Worm (Caenorhabditis elegans) whole organism, mixed stage, embryonic: ENCODE measurements around the gene T28A8.4.

Experiments used
- M03D4.4 ChIP-seq: sonication (generic microtip); optimal IDR thresholded peaks from 2 replicates; lab custom pipeline; 2017; ENCODE audit warnings: mild to moderate bottlenecking, missing genetic modification characterization, missing compliant biosample characterization
- bed-3 ChIP-seq: fragments of 200-800 bp; sonication (Bioruptor generic); optimal IDR thresholded peaks from 3 replicates; lab custom pipeline; 2018; ENCODE audit warnings: mild to moderate bottlenecking, missing genetic modification characterization, moderate library complexity, missing compliant biosample characterization
- blmp-1 ChIP-seq: fragments of 150-350 bp; optimal IDR thresholded peaks from 2 replicates; lab custom pipeline; 2014; ENCODE audit warnings: missing biosample characterization, missing genetic modification characterization
- ceh-39 ChIP-seq: fragments of 150-350 bp; optimal IDR thresholded peaks from 2 replicates; lab custom pipeline; 2014; ENCODE audit warnings: missing biosample characterization, missing genetic modification characterization
- ceh-43 ChIP-seq: fragments of 200-800 bp; sonication (Bioruptor generic); optimal IDR thresholded peaks from 2 replicates; lab custom pipeline; 2018; ENCODE audit warnings: mild to moderate bottlenecking, missing genetic modification characterization, moderate library complexity, missing compliant biosample characterization
- ceh-83 ChIP-seq: fragments of 200-800 bp; sonication (Bioruptor generic); optimal IDR thresholded peaks from 2 replicates; lab custom pipeline; 2018; ENCODE audit warnings: mild to moderate bottlenecking, missing genetic modification characterization, missing compliant biosample characterization
- ces-1 ChIP-seq: fragments of 150-350 bp; optimal IDR thresholded peaks from 2 replicates; lab custom pipeline; 2014; ENCODE audit warnings: missing biosample characterization, missing genetic modification reagents, missing genetic modification characterization
- cnd-1 ChIP-seq: fragments of 200-800 bp; sonication (Bioruptor generic); optimal IDR thresholded peaks from 2 replicates; lab custom pipeline; 2018; ENCODE audit warnings: mild to moderate bottlenecking, missing genetic modification characterization, missing compliant biosample characterization
- elt-1 ChIP-seq: sonication (generic microtip); optimal IDR thresholded peaks from 2 replicates; lab custom pipeline; 2017; ENCODE audit warnings: missing genetic modification characterization, mild to moderate bottlenecking, missing compliant biosample characterization, antibody characterized with exemption, moderate library complexity, borderline replicate concordance; ENCODE audit not compliant: insufficient read depth
- elt-3 ChIP-seq: fragments of 150-350 bp; optimal IDR thresholded peaks from 2 replicates; lab custom pipeline; 2014; ENCODE audit warnings: missing biosample characterization, missing genetic modification characterization
- flh-1 ChIP-seq: fragments of 200-800 bp; sonication (Bioruptor generic); optimal IDR thresholded peaks from 2 replicates; lab custom pipeline; 2018; ENCODE audit warnings: mild to moderate bottlenecking, missing genetic modification characterization, moderate library complexity, missing compliant biosample characterization
- ham-2 ChIP-seq: fragments of 200-800 bp; sonication (Bioruptor generic); optimal IDR thresholded peaks from 2 replicates; lab custom pipeline; 2018; ENCODE audit warnings: mild to moderate bottlenecking, missing genetic modification characterization, missing compliant biosample characterization
- hlh-1 ChIP-seq: fragments of 150-350 bp; optimal IDR thresholded peaks from 2 replicates; lab custom pipeline; 2014; ENCODE audit warnings: missing biosample characterization, missing genetic modification reagents, missing genetic modification characterization
- lin-13 ChIP-seq: fragments of 150-350 bp; optimal IDR thresholded peaks from 2 replicates; lab custom pipeline; 2014; ENCODE audit warnings: missing biosample characterization, missing genetic modification characterization
- lin-32 ChIP-seq: fragments of 200-800 bp; sonication (Bioruptor generic); optimal IDR thresholded peaks from 2 replicates; lab custom pipeline; 2018; ENCODE audit warnings: mild to moderate bottlenecking, missing genetic modification characterization, missing compliant biosample characterization
- lsy-2 ChIP-seq: fragments of 150-350 bp; optimal IDR thresholded peaks from 2 replicates; lab custom pipeline; 2014; ENCODE audit warnings: missing biosample characterization, missing genetic modification characterization
- mab-5 ChIP-seq: fragments of 150-350 bp; optimal IDR thresholded peaks from 2 replicates; lab custom pipeline; 2014; ENCODE audit warnings: missing biosample characterization, missing genetic modification characterization
- mls-2 ChIP-seq: sonication (generic microtip); optimal IDR thresholded peaks from 2 replicates; lab custom pipeline; 2016; ENCODE audit warnings: mild to moderate bottlenecking, missing genetic modification characterization, moderate library complexity, missing compliant biosample characterization
- nhr-2 ChIP-seq: fragments of 150-350 bp; optimal IDR thresholded peaks from 2 replicates; lab custom pipeline; 2014; ENCODE audit warnings: missing biosample characterization, missing genetic modification characterization
- nhr-237 ChIP-seq: fragments of 150-350 bp; optimal IDR thresholded peaks from 2 replicates; lab custom pipeline; 2014; ENCODE audit warnings: missing biosample characterization, missing genetic modification characterization
- nhr-28 ChIP-seq: fragments of 150-350 bp; optimal IDR thresholded peaks from 2 replicates; lab custom pipeline; 2014; ENCODE audit warnings: missing biosample characterization, missing genetic modification characterization
- nhr-76 ChIP-seq: sonication (generic microtip); optimal IDR thresholded peaks from 2 replicates; lab custom pipeline; 2017; ENCODE audit warnings: missing biosample characterization, missing genetic modification characterization
- pha-4 ChIP-seq: fragments of 150-350 bp; optimal IDR thresholded peaks from 2 replicates; lab custom pipeline; 2018; ENCODE audit warnings: missing biosample characterization, missing genetic modification reagents, missing genetic modification characterization
- sem-2 ChIP-seq: fragments of 200-800 bp; sonication (Bioruptor generic); optimal IDR thresholded peaks from 2 replicates; lab custom pipeline; 2018; ENCODE audit warnings: mild to moderate bottlenecking, missing genetic modification characterization, missing compliant biosample characterization
- snpc-4 ChIP-seq: fragments of 150-350 bp; optimal IDR thresholded peaks from 2 replicates; lab custom pipeline; 2014; ENCODE audit warnings: missing biosample characterization, missing genetic modification characterization
- sptf-1 ChIP-seq: sonication (generic microtip); optimal IDR thresholded peaks from 2 replicates; lab custom pipeline; 2017; ENCODE audit warnings: mild to moderate bottlenecking, missing genetic modification characterization, moderate library complexity, missing compliant biosample characterization
- tbx-8 ChIP-seq: fragments of 200-800 bp; sonication (Bioruptor generic); optimal IDR thresholded peaks from 2 replicates; lab custom pipeline; 2018; ENCODE audit warnings: mild to moderate bottlenecking, missing genetic modification characterization, moderate library complexity, missing compliant biosample characterization
- unc-120 ChIP-seq: sonication (generic microtip); optimal IDR thresholded peaks from 2 replicates; lab custom pipeline; 2017; ENCODE audit warnings: missing genetic modification characterization, missing compliant biosample characterization; ENCODE audit not compliant: poor library complexity, severe bottlenecking
- unc-62 ChIP-seq: fragments of 150-350 bp; optimal IDR thresholded peaks from 2 replicates; lab custom pipeline; 2014; ENCODE audit warnings: missing biosample characterization, missing genetic modification reagents, missing genetic modification characterization
- zip-8 ChIP-seq: fragments of 150-350 bp; optimal IDR thresholded peaks from 2 replicates; lab custom pipeline; 2014; ENCODE audit warnings: missing biosample characterization, missing genetic modification characterization
- ztf-11 ChIP-seq: fragments of 150-350 bp; optimal IDR thresholded peaks from 2 replicates; lab custom pipeline; 2014; ENCODE audit warnings: missing biosample characterization, missing genetic modification characterization

T28A8.4 gene

DNA sequence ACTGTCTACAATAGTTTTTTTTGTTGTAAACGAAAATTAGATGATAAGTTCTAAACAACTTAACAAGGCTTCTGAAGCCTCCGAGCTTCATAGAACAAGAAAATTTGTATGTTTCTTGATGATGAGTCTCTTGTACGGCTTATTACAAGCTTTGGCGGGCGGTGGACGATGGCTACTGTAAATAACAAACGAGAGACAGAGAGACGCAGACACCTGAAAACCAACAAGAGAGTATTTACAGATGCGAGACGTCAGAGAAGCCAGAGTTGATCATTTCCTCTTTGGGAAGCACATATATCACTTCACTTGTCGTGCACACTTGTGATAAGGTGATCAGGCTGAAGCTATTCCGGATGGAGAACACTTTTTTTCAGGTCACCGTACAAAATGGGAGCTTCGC, 27.4 kb downstream of the T28A8.4 start:
- TF ChIP-seq lsy-2 (tag; lab: Kevin White, UChicago) (no peak), nhr-237 (no peak), pha-4 (tag; lab: Kevin White, UChicago) (peak; percentile 91), unc-62 (GFP tag; lab: Kevin White, UChicago) (no peak)

DNA sequence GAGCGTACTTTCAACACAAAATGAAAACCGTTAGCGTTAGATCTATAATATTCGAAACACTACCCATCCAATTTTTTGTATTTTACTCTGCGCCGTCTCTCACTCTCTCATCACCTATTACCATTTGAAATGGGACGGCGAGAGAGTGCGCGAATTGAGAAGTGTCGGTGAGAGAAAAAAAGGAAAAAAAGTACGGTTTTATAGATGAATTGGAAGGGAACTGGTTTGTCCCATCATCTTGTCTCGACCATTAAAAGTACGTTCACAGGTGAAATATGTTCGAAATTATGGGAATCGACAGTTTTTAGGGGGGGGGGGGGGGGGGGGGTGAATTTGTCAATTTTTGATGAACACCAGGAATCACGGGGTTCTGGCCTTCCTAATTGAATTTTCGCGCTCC, 31.2 kb downstream of the T28A8.4 start:
- no peak for TF ChIP-seq unc-62 (GFP tag; lab: Kevin White, UChicago)
- TF ChIP-seq M03D4.4 (tag; lab: Kevin White, UChicago), result no peak
- TF ChIP-seq unc-120, result no peak
- no peak for TF ChIP-seq ceh-43 (GFP tag; lab: Kevin White, UChicago)

DNA sequence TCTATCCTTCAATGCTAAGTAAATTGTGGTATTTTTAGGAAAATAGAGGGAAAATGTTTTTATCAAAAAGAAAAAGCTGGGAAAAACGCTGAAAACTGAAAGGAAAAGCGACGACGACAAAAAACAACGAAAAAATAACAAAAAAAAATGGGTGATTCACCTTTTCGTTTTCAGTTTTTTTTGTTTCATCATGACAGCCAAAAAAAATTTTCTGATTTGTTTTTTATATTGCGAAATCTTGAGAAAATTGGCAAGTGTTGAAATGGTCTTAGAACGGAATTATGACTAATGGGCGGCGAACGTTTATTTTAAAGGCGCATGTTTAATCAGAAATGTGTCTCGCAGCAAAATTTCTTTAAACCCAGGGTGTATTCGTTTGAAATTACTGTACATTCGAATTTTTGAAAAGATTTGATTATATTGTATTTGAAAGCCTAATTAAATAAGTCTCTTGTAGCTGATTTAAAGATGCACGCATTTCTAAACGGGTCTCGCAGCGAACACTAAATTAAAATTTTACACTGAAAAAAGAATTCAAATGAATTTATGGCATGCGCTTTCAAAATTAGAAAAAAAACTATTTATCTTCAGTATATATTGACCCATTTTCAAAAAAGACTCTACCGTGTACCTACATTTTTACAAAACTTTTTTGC, 32.4 kb downstream of the T28A8.4 start:
- TF ChIP-seq tbx-8 (GFP tag; lab: Kevin White, UChicago) (no peak), pha-4 (tag; lab: Kevin White, UChicago) (no peak), hlh-1 (no peak), lin-32 (no peak), lin-13 (tag; lab: Kevin White, UChicago) (no peak), M03D4.4 (tag; lab: Kevin White, UChicago) (no peak), ces-1 (no peak), lsy-2 (tag; lab: Kevin White, UChicago) (no peak), nhr-237 (no peak), ceh-83 (GFP tag; lab: Kevin White, UChicago) (no peak), ham-2 (no peak), ceh-43 (GFP tag; lab: Kevin White, UChicago) (no peak), unc-120 (no peak), nhr-2 (tag; lab: Kevin White, UChicago) (no peak), sem-2 (GFP tag; lab: Kevin White, UChicago) (no peak), ceh-39 (tag; lab: Kevin White, UChicago) (no peak), nhr-76 (no peak), mab-5 (tag; lab: Kevin White, UChicago) (no peak), unc-62 (GFP tag; lab: Kevin White, UChicago) (no peak)

DNA sequence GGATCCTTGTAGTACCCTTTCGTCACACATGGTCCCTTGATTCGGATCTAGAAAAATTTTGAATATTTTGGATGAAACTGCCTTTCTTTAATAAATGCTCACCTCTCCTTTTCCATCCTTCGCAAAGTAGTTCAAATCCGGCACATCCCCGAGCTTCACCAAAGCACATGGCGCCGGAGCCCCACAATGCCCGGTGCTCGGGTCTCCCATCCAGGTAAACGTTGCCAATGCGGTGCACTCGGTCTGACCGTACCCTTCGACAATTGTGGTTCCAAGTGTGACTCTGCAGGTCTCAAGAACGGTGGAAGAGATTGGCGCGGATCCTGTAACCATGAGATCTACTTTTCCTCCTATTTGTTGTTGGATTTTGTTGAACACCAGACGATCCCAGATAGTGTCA, 37.3 kb downstream of the T28A8.4 start:
- TF ChIP-seq ham-2, result no peak
- no peak for TF ChIP-seq lin-32
- TF ChIP-seq ceh-83 (GFP tag; lab: Kevin White, UChicago), result no peak
- no peak for TF ChIP-seq elt-1
- no peak for TF ChIP-seq ceh-39 (tag; lab: Kevin White, UChicago)
- no peak for TF ChIP-seq ceh-43 (GFP tag; lab: Kevin White, UChicago)
- TF ChIP-seq zip-8 (tag; lab: Kevin White, UChicago), result no peak
- no peak for TF ChIP-seq flh-1 (GFP tag; lab: Kevin White, UChicago)
- TF ChIP-seq mls-2 (tag; lab: Kevin White, UChicago), result no peak

DNA sequence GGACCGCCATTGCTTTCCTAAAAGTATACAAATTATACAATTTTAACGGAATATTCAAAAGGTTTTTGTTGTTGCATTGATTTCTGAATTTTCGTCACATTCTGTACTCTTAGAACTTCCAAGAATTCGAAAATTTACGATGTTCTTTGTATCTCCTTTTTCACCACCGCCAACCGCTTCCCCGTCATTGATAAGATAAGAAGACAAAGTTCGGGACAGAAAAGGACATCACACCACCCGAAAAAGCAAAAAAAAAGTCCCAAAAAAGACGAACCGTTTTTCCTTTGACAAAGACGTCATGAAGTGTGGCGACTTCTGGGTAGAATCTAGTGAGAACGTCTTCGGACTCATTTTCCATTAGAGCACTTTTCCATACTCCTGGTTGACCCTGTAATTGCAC, 39.0 kb downstream of the T28A8.4 start:
- no peak for TF ChIP-seq nhr-237
- TF ChIP-seq ces-1, result no peak
- TF ChIP-seq nhr-28, result no peak
- no peak for TF ChIP-seq mls-2 (tag; lab: Kevin White, UChicago)

DNA sequence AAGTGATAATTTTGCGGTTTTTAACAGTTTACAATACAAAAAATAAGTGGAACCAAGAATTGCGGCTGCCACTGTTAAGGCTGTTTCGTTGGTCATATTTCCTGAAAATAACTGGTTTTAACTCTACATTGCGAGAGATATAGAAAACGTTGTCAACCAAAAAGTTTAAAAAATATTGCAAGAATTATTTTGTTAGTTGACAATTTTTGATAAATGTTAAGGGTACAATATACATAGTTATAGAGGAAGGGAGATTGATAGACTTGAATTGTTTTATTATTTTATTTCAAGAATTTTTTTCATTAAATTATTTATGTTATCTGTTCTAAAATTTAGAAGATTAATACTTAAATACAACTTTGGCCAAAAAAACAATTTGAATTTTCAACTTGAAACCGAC, 40.0 kb downstream of the T28A8.4 start, which contains the start of gene acs-5:
acs-5 (minus strand) TSS at position 101 of the 400 bp plus-strand sequence.
- no peak for TF ChIP-seq ham-2
- no peak for TF ChIP-seq unc-120
- TF ChIP-seq, all 35 proteins: peak for 0

DNA sequence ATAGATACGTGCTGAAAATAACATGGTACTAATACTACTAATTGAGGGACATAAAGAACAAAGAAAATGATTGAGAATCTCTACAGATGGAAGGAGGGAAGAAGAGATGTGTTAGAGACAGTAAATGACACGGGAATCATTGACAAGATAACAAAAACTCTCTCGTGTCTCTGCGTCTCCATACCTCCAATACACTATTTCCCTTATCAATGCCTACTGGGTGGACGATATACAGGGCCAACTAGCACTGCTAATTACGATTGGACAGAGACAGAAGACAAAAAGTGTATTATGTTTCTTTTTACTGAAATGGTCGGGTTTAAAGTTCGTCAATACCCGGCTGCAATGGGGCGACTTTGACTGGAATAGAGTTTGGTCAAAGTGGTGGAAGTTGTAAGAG, 41.1 kb downstream of the T28A8.4 start:
- TF ChIP-seq mls-2 (tag; lab: Kevin White, UChicago) (no peak), mab-5 (tag; lab: Kevin White, UChicago) (no peak), blmp-1 (tag; lab: Kevin White, UChicago) (no peak), cnd-1 (tag; lab: Kevin White, UChicago) (no peak), ham-2 (no peak), snpc-4 (tag; lab: Kevin White, UChicago) (no peak), elt-3 (tag; lab: Kevin White, UChicago) (no peak), bed-3 (GFP tag; lab: Kevin White, UChicago) (no peak), sptf-1 (tag; lab: Kevin White, UChicago) (no peak), flh-1 (GFP tag; lab: Kevin White, UChicago) (no peak), ztf-11 (tag; lab: Kevin White, UChicago) (no peak), nhr-2 (tag; lab: Kevin White, UChicago) (no peak), tbx-8 (GFP tag; lab: Kevin White, UChicago) (no peak), M03D4.4 (tag; lab: Kevin White, UChicago) (no peak), ces-1 (no peak), elt-1 (no peak)
- TF ChIP-seq, all 35 proteins: peak for 0
